Worm (Caenorhabditis elegans) whole organism, L1 larva: ENCODE measurements around the gene srh-287.

Experiments
- C34B4.2 ChIP-seq: sonication (generic microtip); optimal IDR thresholded peaks from 2 replicates; lab custom pipeline; 2017; ENCODE audit warnings: mild to moderate bottlenecking, missing genetic modification characterization, missing compliant biosample characterization
- ceh-82 ChIP-seq, 3 experiments: fragments of 150-350 bp in 1 of 3; sonication (generic microtip) in 2 of 3; optimal IDR thresholded peaks; 2 replicates each; lab custom pipeline; 2014 to 2017; ENCODE audit warnings: missing biosample characterization in 3 of 3, missing genetic modification characterization in 3 of 3
- dsc-1 ChIP-seq: sonication (generic microtip); optimal IDR thresholded peaks from 2 replicates; lab custom pipeline; 2016; ENCODE audit warnings: mild to moderate bottlenecking, missing genetic modification characterization, missing compliant biosample characterization
- efl-1 ChIP-seq, 4 experiments: fragments of 150-350 bp; optimal IDR thresholded peaks in 3 of 4; peaks in 1 of 4; 1 replicate in 1 of 4; 2 replicates in 3 of 4; lab custom pipeline; 2014; ENCODE audit warnings: missing biosample characterization in 2 of 4, missing genetic modification characterization in 2 of 4, missing genetic modification reagents in 2 of 4
- elt-2 ChIP-seq: sonication (generic microtip); optimal IDR thresholded peaks from 2 replicates; lab custom pipeline; 2016; ENCODE audit warnings: missing genetic modification characterization, mild to moderate bottlenecking, inconsistent platforms, missing compliant biosample characterization, missing genetic modification reagents
- ets-5 ChIP-seq: fragments of 200-800 bp; sonication (Bioruptor generic); IDR thresholded peaks from 2 replicates; pipeline ENCODE4 v1.3.6; 2022; ENCODE audit warnings: missing genetic modification characterization, missing compliant biosample characterization
- fkh-4 ChIP-seq: sonication (generic microtip); optimal IDR thresholded peaks from 2 replicates; lab custom pipeline; 2016; ENCODE audit warnings: missing compliant biosample characterization, missing genetic modification characterization, borderline replicate concordance
- fkh-8 ChIP-seq: sonication (generic microtip); optimal IDR thresholded peaks from 2 replicates; lab custom pipeline; 2016; ENCODE audit warnings: mild to moderate bottlenecking, missing genetic modification characterization, missing compliant biosample characterization
- fos-1 ChIP-seq: fragments of 150-350 bp; optimal IDR thresholded peaks from 2 replicates; lab custom pipeline; 2014; ENCODE audit warnings: missing biosample characterization, missing genetic modification characterization
- irx-1 ChIP-seq: sonication (generic microtip); optimal IDR thresholded peaks from 2 replicates; lab custom pipeline; 2016; ENCODE audit warnings: missing genetic modification characterization, missing compliant biosample characterization
- isw-1 ChIP-seq: fragments of 200-800 bp; sonication (Bioruptor generic); IDR thresholded peaks from 2 replicates; pipeline ENCODE4 v1.3.6; 2022; ENCODE audit warnings: missing genetic modification characterization, missing compliant biosample characterization
- jun-1 ChIP-seq: fragments of 150-350 bp; optimal IDR thresholded peaks from 2 replicates; lab custom pipeline; 2014; ENCODE audit warnings: missing biosample characterization, missing genetic modification reagents, missing genetic modification characterization
- lin-14 ChIP-seq: fragments of 200-800 bp; sonication (Bioruptor generic); optimal IDR thresholded peaks from 2 replicates; lab custom pipeline; 2018; ENCODE audit warnings: mild to moderate bottlenecking, missing genetic modification characterization, moderate library complexity, missing compliant biosample characterization
- lin-15B ChIP-seq: fragments of 150-350 bp; sonication (generic microtip); optimal IDR thresholded peaks from 3 replicates; lab custom pipeline; 2014; ENCODE audit warnings: missing biosample characterization, missing genetic modification characterization
- lin-35 ChIP-seq, 2 experiments: fragments of 150-350 bp; optimal IDR thresholded peaks; 2 replicates each; lab custom pipeline; 2014; ENCODE audit warnings: missing biosample characterization in 2 of 2, missing genetic modification characterization in 2 of 2, missing genetic modification reagents in 2 of 2
- lsy-2 ChIP-seq, 2 experiments: fragments of 150-350 bp; optimal IDR thresholded peaks; 2 replicates each; lab custom pipeline; 2014; ENCODE audit warnings: missing biosample characterization in 2 of 2, missing genetic modification characterization in 2 of 2
- mab-9 ChIP-seq: fragments of 200-800 bp; sonication (Bioruptor generic); IDR thresholded peaks from 2 replicates; pipeline ENCODE4 v1.3.6; 2022; ENCODE audit warnings: missing genetic modification reagents, missing genetic modification characterization, missing compliant biosample characterization
- mef-2 ChIP-seq: fragments of 150-350 bp; optimal IDR thresholded peaks from 2 replicates; lab custom pipeline; 2014; ENCODE audit warnings: missing biosample characterization, missing genetic modification characterization
- mep-1 ChIP-seq: fragments of 150-350 bp; optimal IDR thresholded peaks from 2 replicates; lab custom pipeline; 2014; ENCODE audit warnings: missing biosample characterization, missing genetic modification characterization
- nhr-28 ChIP-seq: fragments of 150-350 bp; optimal IDR thresholded peaks from 2 replicates; lab custom pipeline; 2014; ENCODE audit warnings: missing biosample characterization, missing genetic modification characterization
- nhr-47 ChIP-seq: sonication (generic microtip); optimal IDR thresholded peaks from 2 replicates; lab custom pipeline; 2016; ENCODE audit warnings: mild to moderate bottlenecking, missing genetic modification characterization, moderate library complexity, missing compliant biosample characterization
- nhr-71 ChIP-seq: sonication (generic microtip); optimal IDR thresholded peaks from 2 replicates; lab custom pipeline; 2016; ENCODE audit warnings: mild to moderate bottlenecking, missing genetic modification characterization, moderate library complexity, missing compliant biosample characterization
- nhr-90 ChIP-seq: sonication (generic microtip); optimal IDR thresholded peaks from 2 replicates; lab custom pipeline; 2016; ENCODE audit warnings: mild to moderate bottlenecking, missing genetic modification characterization, missing compliant biosample characterization; ENCODE audit not compliant: poor library complexity
- pqm-1 ChIP-seq: sonication (generic microtip); optimal IDR thresholded peaks from 3 replicates; lab custom pipeline; 2017; ENCODE audit warnings: missing biosample characterization, missing genetic modification characterization
- sox-4 ChIP-seq: sonication (generic microtip); optimal IDR thresholded peaks from 2 replicates; lab custom pipeline; 2016; ENCODE audit warnings: missing genetic modification characterization, missing compliant biosample characterization
- sptf-1 ChIP-seq: fragments of 150-350 bp; optimal IDR thresholded peaks from 2 replicates; lab custom pipeline; 2014; ENCODE audit warnings: missing biosample characterization, missing genetic modification characterization
- tbx-2 ChIP-seq: sonication (generic microtip); optimal IDR thresholded peaks from 2 replicates; lab custom pipeline; 2016; ENCODE audit warnings: missing genetic modification characterization, missing compliant biosample characterization
- unc-130 ChIP-seq: fragments of 150-350 bp; optimal IDR thresholded peaks from 2 replicates; lab custom pipeline; 2017; ENCODE audit warnings: missing biosample characterization, missing genetic modification characterization, inconsistent platforms
- unc-62 ChIP-seq: fragments of 150-350 bp; optimal IDR thresholded peaks from 2 replicates; lab custom pipeline; 2014; ENCODE audit warnings: missing biosample characterization, missing genetic modification reagents, missing genetic modification characterization
- zag-1 ChIP-seq: fragments of 150-350 bp; optimal IDR thresholded peaks from 2 replicates; lab custom pipeline; 2014; ENCODE audit warnings: missing biosample characterization, missing genetic modification characterization

The srh-287 gene

ce11 chrV:17802519-17802918 is 1.9 kb downstream of the srh-287 start, which contains the start of the genes Y94A7B.11 and srh-292:
Y94A7B.11 (minus strand) TSS chrV:17802619.
srh-292 (plus strand) TSS chrV:17802769.
- TF ChIP-seq C34B4.2 (tag; lab: Kevin White, UChicago) (no peak), tbx-2 (no peak), mep-1 (tag; lab: Kevin White, UChicago) (no peak), fkh-8 (tag; lab: Kevin White, UChicago) (no peak), lin-35 (GFP tag; optimal IDR thresholded peaks at IDR 0.05; lab: Kevin White, UChicago) (no peak), nhr-28 (no peak), nhr-90 (tag; lab: Kevin White, UChicago) (no peak)

- TF ChIP-seq lsy-2 (tag; optimal IDR thresholded peaks at IDR 0.05; lab: Kevin White, UChicago) = no peak
- TF ChIP-seq mef-2 (tag; lab: Kevin White, UChicago) = no peak
- TF ChIP-seq efl-1 (optimal IDR thresholded peaks at IDR 0.05; lab: Kevin White, UChicago) = no peak
- TF ChIP-seq efl-1 (GFP tag; optimal IDR thresholded peaks at IDR 0.05 in 1 of 2; lab: Kevin White, UChicago) = peak in 1 of 2 experiments; percentile 64
- TF ChIP-seq, all 84 proteins: peak for 1
Observed at ce11 chrV:17805323-17805722, 4.7 kb downstream of the srh-287 start, which contains the start of gene srh-291. srh-291 (plus strand) TSS chrV:17805623.

- TF ChIP-seq irx-1 (tag; lab: Kevin White, UChicago) (no peak), lin-15B (tag; lab: Kevin White, UChicago) (no peak), dsc-1 (tag; lab: Kevin White, UChicago) (no peak), mef-2 (tag; lab: Kevin White, UChicago) (no peak), fos-1 (tag; lab: Kevin White, UChicago) (no peak), sptf-1 (tag; lab: Kevin White, UChicago) (no peak), nhr-71 (tag; lab: Kevin White, UChicago) (no peak), efl-1 (optimal IDR thresholded peaks at IDR 0.05; lab: Kevin White, UChicago) (no peak), efl-1 (GFP tag; optimal IDR thresholded peaks at IDR 0.05 in 1 of 2; lab: Kevin White, UChicago) (no peak), zag-1 (no peak)
Observed at ce11 chrV:17810053-17810452, 9.4 kb downstream of the srh-287 start, which contains the start of gene srh-296. srh-296 (plus strand) TSS chrV:17810353.

ce11 chrV:17812127-17812526 is 11.5 kb downstream of the srh-287 start:
- no peak for TF ChIP-seq lin-14
- no peak for TF ChIP-seq mab-9
- no peak for TF ChIP-seq unc-130 (tag; lab: Kevin White, UChicago)
- TF ChIP-seq unc-62 (GFP tag; lab: Kevin White, UChicago) = no peak
- TF ChIP-seq dsc-1 (tag; lab: Kevin White, UChicago) = no peak
- TF ChIP-seq ceh-82 (tag; optimal IDR thresholded peaks at IDR 0.05; lab: Kevin White, UChicago) = no peak
- TF ChIP-seq pqm-1 = no peak

- TF ChIP-seq efl-1 (optimal IDR thresholded peaks at IDR 0.05; lab: Kevin White, UChicago) (no peak), efl-1 (GFP tag; optimal IDR thresholded peaks at IDR 0.05 in 1 of 2; lab: Kevin White, UChicago) (peak in 1 of 2 experiments; percentile 14), elt-2 (tag; lab: Kevin White, UChicago) (no peak)
Observed at ce11 chrV:17818567-17818966, 17.9 kb downstream of the srh-287 start, which contains the start of gene srh-298. srh-298 (plus strand) TSS chrV:17818867.

ce11 chrV:17819704-17820103 is 19.1 kb downstream of the srh-287 start:
- TF ChIP-seq nhr-47 (tag; lab: Kevin White, UChicago) = no peak
- no peak for TF ChIP-seq efl-1 (optimal IDR thresholded peaks at IDR 0.05; lab: Kevin White, UChicago)
- TF ChIP-seq efl-1 (GFP tag; optimal IDR thresholded peaks at IDR 0.05 in 1 of 2; lab: Kevin White, UChicago) = peak in 1 of 2 experiments; percentile 23

ce11 chrV:17821805-17822204 is 21.2 kb downstream of the srh-287 start, which contains the start of gene srh-300:
srh-300 (plus strand) TSS chrV:17822105.
- no peak for TF ChIP-seq fkh-4
- TF ChIP-seq sox-4 (tag; lab: Kevin White, UChicago) = no peak
- TF ChIP-seq fkh-8 (tag; lab: Kevin White, UChicago) = no peak
- TF ChIP-seq jun-1 (tag; lab: Kevin White, UChicago) = no peak
- TF ChIP-seq unc-62 (GFP tag; lab: Kevin White, UChicago) = no peak
- TF ChIP-seq nhr-47 (tag; lab: Kevin White, UChicago) = no peak
- no peak for TF ChIP-seq isw-1
- TF ChIP-seq ets-5 (GFP tag; lab: Robert Waterston, UW) = no peak
- no peak for TF ChIP-seq nhr-71 (tag; lab: Kevin White, UChicago)
